Fruit fly (Drosophila melanogaster) whole organism, pupa: ENCODE measurements around the gene Reg-2.

Experiments used
- CG10348 ChIP-seq: fragments of 200-800 bp; sonication (Bioruptor generic); IDR thresholded peaks from 2 replicates; pipeline ENCODE4 v1.3.6; 2022; ENCODE audit warnings: missing biosample characterization, missing genetic modification characterization
- CG12605 ChIP-seq: fragments of 200-800 bp; sonication (Bioruptor generic); IDR thresholded peaks from 2 replicates; pipeline ENCODE4 v1.3.6; 2022; ENCODE audit warnings: missing biosample characterization, missing genetic modification characterization
- CG13204 ChIP-seq: fragments of 200-800 bp; sonication (Bioruptor generic); optimal IDR thresholded peaks from 2 replicates; lab custom pipeline; 2018; ENCODE audit warnings: missing biosample characterization, mild to moderate bottlenecking, missing genetic modification characterization, moderate library complexity
- CG14655 ChIP-seq: fragments of 200-800 bp; sonication (Bioruptor generic); optimal IDR thresholded peaks from 3 replicates; lab custom pipeline; 2017; ENCODE audit warnings: mild to moderate bottlenecking, missing biosample characterization, missing genetic modification reagents, missing genetic modification characterization
- CG15710 ChIP-seq: fragments of 200-800 bp; sonication (Bioruptor generic); optimal IDR thresholded peaks from 2 replicates; lab custom pipeline; 2018; ENCODE audit warnings: missing biosample characterization, mild to moderate bottlenecking, missing genetic modification characterization, moderate library complexity
- CG17806 ChIP-seq: fragments of 200-800 bp; sonication (Bioruptor generic); optimal IDR thresholded peaks from 2 replicates; lab custom pipeline; 2018; ENCODE audit warnings: missing biosample characterization, mild to moderate bottlenecking, missing genetic modification characterization, moderate library complexity
- CG32121 ChIP-seq: fragments of 200-800 bp; sonication (Bioruptor generic); IDR thresholded peaks from 2 replicates; pipeline ENCODE4 v1.3.6; 2022; ENCODE audit warnings: missing biosample characterization, missing genetic modification characterization
- CG34367 ChIP-seq: fragments of 200-800 bp; sonication (Bioruptor generic); optimal IDR thresholded peaks from 2 replicates; lab custom pipeline; 2018; ENCODE audit warnings: missing biosample characterization, mild to moderate bottlenecking, missing genetic modification characterization
- CG4496 ChIP-seq: fragments of 200-800 bp; sonication (Bioruptor generic); IDR thresholded peaks from 3 replicates; pipeline ENCODE4 v1.3.6; 2022; ENCODE audit warnings: missing biosample characterization, missing genetic modification characterization
- CG8159 ChIP-seq: fragments of 200-800 bp; sonication (Bioruptor generic); optimal IDR thresholded peaks from 3 replicates; lab custom pipeline; 2018; ENCODE audit warnings: missing biosample characterization, mild to moderate bottlenecking, missing genetic modification characterization, moderate library complexity
- CG8301 ChIP-seq: fragments of 200-800 bp; sonication (Bioruptor generic); optimal IDR thresholded peaks from 2 replicates; lab custom pipeline; 2018; ENCODE audit warnings: missing biosample characterization, mild to moderate bottlenecking, missing genetic modification characterization
- CG9948 ChIP-seq: fragments of 200-800 bp; sonication (Bioruptor generic); optimal IDR thresholded peaks from 2 replicates; lab custom pipeline; 2018; ENCODE audit warnings: missing biosample characterization, mild to moderate bottlenecking, missing genetic modification characterization, moderate library complexity
- D1 ChIP-seq: fragments of 200-800 bp; sonication (Bioruptor generic); optimal IDR thresholded peaks from 2 replicates; lab custom pipeline; 2018; ENCODE audit warnings: missing biosample characterization, mild to moderate bottlenecking, missing genetic modification characterization, moderate library complexity
- EcR ChIP-seq: fragments of 200-800 bp; sonication (Bioruptor generic); optimal IDR thresholded peaks from 3 replicates; lab custom pipeline; 2019; ENCODE audit warnings: missing biosample characterization, missing genetic modification characterization, mild to moderate bottlenecking, moderate library complexity, missing genetic modification reagents
- Ets98B ChIP-seq: fragments of 200-800 bp; sonication (Bioruptor generic); IDR thresholded peaks from 2 replicates; pipeline ENCODE4 v1.3.6; 2022; ENCODE audit warnings: missing biosample characterization, missing genetic modification characterization
- Pif1A ChIP-seq: fragments of 200-800 bp; sonication (Bioruptor generic); optimal IDR thresholded peaks from 3 replicates; lab custom pipeline; 2016; ENCODE audit warnings: missing biosample characterization, missing genetic modification characterization
- Pif1B ChIP-seq: fragments of 200-800 bp; sonication (Bioruptor generic); optimal IDR thresholded peaks from 3 replicates; lab custom pipeline; 2016; ENCODE audit warnings: missing biosample characterization, missing genetic modification characterization
- Snoo ChIP-seq: fragments of 200-800 bp; sonication (Bioruptor generic); optimal IDR thresholded peaks from 3 replicates; lab custom pipeline; 2017; ENCODE audit warnings: missing biosample characterization, mild to moderate bottlenecking, missing genetic modification characterization, inconsistent platforms
- fd96Ca ChIP-seq: fragments of 200-800 bp; sonication (Bioruptor generic); IDR thresholded peaks from 3 replicates; pipeline ENCODE4 v1.3.6; 2022; ENCODE audit warnings: missing biosample characterization, missing genetic modification characterization
- gl ChIP-seq: fragments of 200-800 bp; sonication (Bioruptor generic); optimal IDR thresholded peaks from 2 replicates; lab custom pipeline; 2018; ENCODE audit warnings: missing biosample characterization, mild to moderate bottlenecking, missing genetic modification characterization
- rn ChIP-seq: fragments of 200-800 bp; sonication (Bioruptor generic); IDR thresholded peaks from 2 replicates; pipeline ENCODE4 v1.3.6; 2022; ENCODE audit warnings: missing biosample characterization, missing genetic modification characterization

Gene Reg-2

dm6 chr3L:559390-560034, 46.9 kb downstream of the Reg-2 start:
- TF ChIP-seq CG14655 (GFP tag; lab: Kevin White, UChicago) (peak; percentile 11), CG9948 (peak; percentile 4), CG8159 (tag; lab: Kevin White, UChicago) (no peak), EcR (GFP tag; lab: Kevin White, UChicago) (peak; percentile 96), CG8301 (tag; lab: Kevin White, UChicago) (peak; percentile 7), fd96Ca (GFP tag; lab: Robert Waterston, UW) (no peak), CG12605 (GFP tag; lab: Robert Waterston, UW) (no peak), Snoo (no peak)

- TF ChIP-seq EcR (GFP tag; lab: Kevin White, UChicago) = peak; percentile 15
- TF ChIP-seq CG32121 (GFP tag; lab: Robert Waterston, UW) = peak; percentile 89
- peak; percentile 53 for TF ChIP-seq CG17806 (tag; lab: Kevin White, UChicago)
- TF ChIP-seq fd96Ca (GFP tag; lab: Robert Waterston, UW) = peak; percentile 90
- peak; percentile 56; the same call in 1 of the 2 replicates for TF ChIP-seq CG10348 (GFP tag; lab: Robert Waterston, UW)
- TF ChIP-seq CG4496 = peak; percentile 89
- peak; percentile 52 for TF ChIP-seq CG34367
- peak; percentile 65 for TF ChIP-seq CG8159 (tag; lab: Kevin White, UChicago)
- no peak for TF ChIP-seq Pif1B (GFP tag; lab: Kevin White, UChicago)
- TF ChIP-seq Ets98B = peak; percentile 89
- peak; percentile 75 for TF ChIP-seq CG12605 (GFP tag; lab: Robert Waterston, UW)
- no peak for TF ChIP-seq gl
- peak; percentile 53 for TF ChIP-seq Pif1A (GFP tag; lab: Kevin White, UChicago)
- peak; percentile 71 for TF ChIP-seq CG13204
- TF ChIP-seq D1 (tag; lab: Kevin White, UChicago) = no peak
- TF ChIP-seq Snoo = peak; percentile 57
- peak; percentile 55 for TF ChIP-seq CG14655 (GFP tag; lab: Kevin White, UChicago)
- peak; percentile 44 for TF ChIP-seq CG9948
- TF ChIP-seq CG15710 (tag; lab: Kevin White, UChicago) = peak; percentile 71
- TF ChIP-seq CG8301 (tag; lab: Kevin White, UChicago) = peak; percentile 36
- TF ChIP-seq rn (GFP tag; lab: Robert Waterston, UW) = peak; percentile 60
Measured at dm6 chr3L:557294-557693, 49.1 kb downstream of the Reg-2 start.

- TF ChIP-seq CG4496 (0 out of 3 replicates have a peak, but pooled peaks have one; percentile 37), CG15710 (tag; lab: Kevin White, UChicago) (no peak)
- TF ChIP-seq, all 21 proteins: peak for 1
Measured at dm6 chr3L:555898-556540, 50.4 kb downstream of the Reg-2 start.

dm6 chr3L:555326-555725, 51.0 kb downstream of the Reg-2 start:
- TF ChIP-seq EcR (GFP tag; lab: Kevin White, UChicago) (peak; percentile 6), CG13204 (no peak), CG15710 (tag; lab: Kevin White, UChicago) (no peak)
